Worm (Caenorhabditis elegans) whole organism, L1 larva: Measurements from ENCODE around the gene arrd-25.

Experiments
- C34B4.2 ChIP-seq: sonication (generic microtip); optimal IDR thresholded peaks from 2 replicates; lab custom pipeline; 2017; ENCODE audit warnings: mild to moderate bottlenecking, missing genetic modification characterization, missing compliant biosample characterization
- F16B12.6 ChIP-seq: fragments of 150-350 bp; optimal IDR thresholded peaks from 2 replicates; lab custom pipeline; 2014; ENCODE audit warnings: missing biosample characterization, missing genetic modification characterization
- aha-1 ChIP-seq: fragments of 150-350 bp; optimal IDR thresholded peaks from 2 replicates; lab custom pipeline; 2014; ENCODE audit warnings: missing biosample characterization, missing genetic modification characterization
- blmp-1 ChIP-seq: fragments of 150-350 bp; optimal IDR thresholded peaks from 2 replicates; lab custom pipeline; 2014; ENCODE audit warnings: missing biosample characterization, missing genetic modification characterization
- ceh-63 ChIP-seq: fragments of 200-800 bp; sonication (Bioruptor generic); optimal IDR thresholded peaks from 2 replicates; lab custom pipeline; 2018; ENCODE audit warnings: mild to moderate bottlenecking, missing genetic modification characterization, missing compliant biosample characterization
- ceh-82 ChIP-seq, 3 experiments: fragments of 150-350 bp in 1 of 3; sonication (generic microtip) in 2 of 3; optimal IDR thresholded peaks; 2 replicates each; lab custom pipeline; 2014 to 2017; ENCODE audit warnings: missing biosample characterization in 3 of 3, missing genetic modification characterization in 3 of 3
- dpl-1 ChIP-seq, 3 experiments: fragments of 150-350 bp in 2 of 3; sonication (generic microtip) in 1 of 3; optimal IDR thresholded peaks; 2 replicates each; lab custom pipeline; 2014 to 2017; ENCODE audit warnings: missing biosample characterization in 3 of 3, missing genetic modification characterization in 3 of 3, missing genetic modification reagents in 3 of 3
- dsc-1 ChIP-seq: sonication (generic microtip); optimal IDR thresholded peaks from 2 replicates; lab custom pipeline; 2016; ENCODE audit warnings: mild to moderate bottlenecking, missing genetic modification characterization, missing compliant biosample characterization
- efl-1 ChIP-seq, 4 experiments: fragments of 150-350 bp; optimal IDR thresholded peaks in 3 of 4; peaks in 1 of 4; 1 replicate in 1 of 4; 2 replicates in 3 of 4; lab custom pipeline; 2014; ENCODE audit warnings: missing biosample characterization in 2 of 4, missing genetic modification characterization in 2 of 4, missing genetic modification reagents in 2 of 4
- efl-3 ChIP-seq: fragments of 200-800 bp; sonication (Bioruptor generic); optimal IDR thresholded peaks from 2 replicates; lab custom pipeline; 2018; ENCODE audit warnings: mild to moderate bottlenecking, missing genetic modification characterization, missing compliant biosample characterization
- egl-13 ChIP-seq: sonication (generic microtip); optimal IDR thresholded peaks from 2 replicates; lab custom pipeline; 2016; ENCODE audit warnings: missing genotype, missing genetic modification reagents, missing genetic modification characterization, missing compliant biosample characterization
- egl-27 ChIP-seq, 2 experiments: fragments of 150-350 bp in 1 of 2; sonication (generic microtip); optimal IDR thresholded peaks; 3 replicates each; lab custom pipeline; 2017 to 2018; ENCODE audit warnings: missing biosample characterization in 2 of 2, missing genetic modification characterization in 2 of 2, missing genetic modification reagents in 2 of 2
- fkh-10 ChIP-seq: sonication (generic microtip); optimal IDR thresholded peaks from 2 replicates; lab custom pipeline; 2017; ENCODE audit warnings: missing biosample characterization, missing genetic modification reagents, missing genetic modification characterization
- fkh-8 ChIP-seq: sonication (generic microtip); optimal IDR thresholded peaks from 2 replicates; lab custom pipeline; 2016; ENCODE audit warnings: mild to moderate bottlenecking, missing genetic modification characterization, missing compliant biosample characterization
- fos-1 ChIP-seq: fragments of 150-350 bp; optimal IDR thresholded peaks from 2 replicates; lab custom pipeline; 2014; ENCODE audit warnings: missing biosample characterization, missing genetic modification characterization
- hlh-17 ChIP-seq: fragments of 200-800 bp; sonication (Bioruptor generic); optimal IDR thresholded peaks from 2 replicates; lab custom pipeline; 2018; ENCODE audit warnings: missing genetic modification characterization, mild to moderate bottlenecking, missing compliant biosample characterization, moderate library complexity, borderline replicate concordance
- hlh-4 ChIP-seq: sonication (generic microtip); optimal IDR thresholded peaks from 2 replicates; lab custom pipeline; 2016; ENCODE audit warnings: mild to moderate bottlenecking, missing genetic modification characterization, missing compliant biosample characterization
- jun-1 ChIP-seq: fragments of 150-350 bp; optimal IDR thresholded peaks from 2 replicates; lab custom pipeline; 2014; ENCODE audit warnings: missing biosample characterization, missing genetic modification reagents, missing genetic modification characterization
- lin-13 ChIP-seq: fragments of 150-350 bp; optimal IDR thresholded peaks from 2 replicates; lab custom pipeline; 2014; ENCODE audit warnings: missing biosample characterization, missing genetic modification reagents, missing genetic modification characterization
- lin-39 ChIP-seq: fragments of 150-350 bp; optimal IDR thresholded peaks from 2 replicates; lab custom pipeline; 2014; ENCODE audit warnings: missing biosample characterization, missing genetic modification reagents, missing genetic modification characterization
- lsy-2 ChIP-seq, 2 experiments: fragments of 150-350 bp; optimal IDR thresholded peaks; 2 replicates each; lab custom pipeline; 2014; ENCODE audit warnings: missing biosample characterization in 2 of 2, missing genetic modification characterization in 2 of 2
- mdl-1 ChIP-seq, 2 experiments: fragments of 150-350 bp; optimal IDR thresholded peaks; 2 replicates each; lab custom pipeline; 2014 to 2017; ENCODE audit warnings: missing biosample characterization in 2 of 2, missing genetic modification characterization in 2 of 2, inconsistent platforms in 1 of 2
- mef-2 ChIP-seq: fragments of 150-350 bp; optimal IDR thresholded peaks from 2 replicates; lab custom pipeline; 2014; ENCODE audit warnings: missing biosample characterization, missing genetic modification characterization
- nhr-11 ChIP-seq: fragments of 150-350 bp; optimal IDR thresholded peaks from 2 replicates; lab custom pipeline; 2014; ENCODE audit warnings: missing biosample characterization, missing genetic modification characterization
- nhr-19 ChIP-seq: fragments of 200-800 bp; sonication (Bioruptor generic); conservative IDR thresholded peaks from 2 replicates; pipeline ENCODE4 v1.3.6; 2022; ENCODE audit warnings: missing genetic modification characterization, missing compliant biosample characterization
- nhr-71 ChIP-seq: sonication (generic microtip); optimal IDR thresholded peaks from 2 replicates; lab custom pipeline; 2016; ENCODE audit warnings: mild to moderate bottlenecking, missing genetic modification characterization, moderate library complexity, missing compliant biosample characterization
- nhr-84 ChIP-seq: sonication (generic microtip); optimal IDR thresholded peaks from 2 replicates; lab custom pipeline; 2017; ENCODE audit warnings: missing biosample characterization, missing genetic modification characterization
- nhr-85 ChIP-seq: sonication (generic microtip); peaks from one replicate; lab custom pipeline; 2016; ENCODE audit warnings: missing genetic modification characterization, inconsistent platforms, missing compliant biosample characterization
- nhr-90 ChIP-seq: sonication (generic microtip); optimal IDR thresholded peaks from 2 replicates; lab custom pipeline; 2016; ENCODE audit warnings: mild to moderate bottlenecking, missing genetic modification characterization, missing compliant biosample characterization; ENCODE audit not compliant: poor library complexity
- pqm-1 ChIP-seq: sonication (generic microtip); optimal IDR thresholded peaks from 3 replicates; lab custom pipeline; 2017; ENCODE audit warnings: missing biosample characterization, missing genetic modification characterization
- rnt-1 ChIP-seq: sonication (generic microtip); optimal IDR thresholded peaks from 2 replicates; lab custom pipeline; 2016; ENCODE audit warnings: mild to moderate bottlenecking, missing genetic modification characterization, moderate library complexity, missing compliant biosample characterization
- skn-1 ChIP-seq: fragments of 150-350 bp; optimal IDR thresholded peaks from 2 replicates; lab custom pipeline; 2014; ENCODE audit warnings: missing biosample characterization, missing genetic modification characterization
- snpc-4 ChIP-seq: fragments of 150-350 bp; optimal IDR thresholded peaks from 2 replicates; lab custom pipeline; 2014; ENCODE audit warnings: missing biosample characterization, missing genetic modification characterization
- sox-4 ChIP-seq: sonication (generic microtip); optimal IDR thresholded peaks from 2 replicates; lab custom pipeline; 2016; ENCODE audit warnings: missing genetic modification characterization, missing compliant biosample characterization
- tbx-2 ChIP-seq: sonication (generic microtip); optimal IDR thresholded peaks from 2 replicates; lab custom pipeline; 2016; ENCODE audit warnings: missing genetic modification characterization, missing compliant biosample characterization
- tlp-1 ChIP-seq: fragments of 150-350 bp; optimal IDR thresholded peaks from 2 replicates; lab custom pipeline; 2014; ENCODE audit warnings: missing biosample characterization, missing genetic modification characterization
- unc-130 ChIP-seq: fragments of 150-350 bp; optimal IDR thresholded peaks from 2 replicates; lab custom pipeline; 2017; ENCODE audit warnings: missing biosample characterization, missing genetic modification characterization, inconsistent platforms
- unc-30 ChIP-seq: sonication (generic microtip); optimal IDR thresholded peaks from 2 replicates; lab custom pipeline; 2017; ENCODE audit warnings: missing biosample characterization, missing genetic modification characterization
- unc-98 ChIP-seq: fragments of 200-800 bp; sonication (Bioruptor generic); IDR thresholded peaks from 2 replicates; pipeline ENCODE4 v1.3.6; 2022; ENCODE audit warnings: missing genetic modification characterization, missing compliant biosample characterization
- ztf-11 ChIP-seq, 2 experiments: sonication (generic microtip); optimal IDR thresholded peaks; 2 replicates each; lab custom pipeline; 2016 to 2017; ENCODE audit warnings: missing genetic modification characterization in 2 of 2, missing biosample characterization in 1 of 2, missing compliant biosample characterization in 1 of 2

arrd-25 gene

DNA sequence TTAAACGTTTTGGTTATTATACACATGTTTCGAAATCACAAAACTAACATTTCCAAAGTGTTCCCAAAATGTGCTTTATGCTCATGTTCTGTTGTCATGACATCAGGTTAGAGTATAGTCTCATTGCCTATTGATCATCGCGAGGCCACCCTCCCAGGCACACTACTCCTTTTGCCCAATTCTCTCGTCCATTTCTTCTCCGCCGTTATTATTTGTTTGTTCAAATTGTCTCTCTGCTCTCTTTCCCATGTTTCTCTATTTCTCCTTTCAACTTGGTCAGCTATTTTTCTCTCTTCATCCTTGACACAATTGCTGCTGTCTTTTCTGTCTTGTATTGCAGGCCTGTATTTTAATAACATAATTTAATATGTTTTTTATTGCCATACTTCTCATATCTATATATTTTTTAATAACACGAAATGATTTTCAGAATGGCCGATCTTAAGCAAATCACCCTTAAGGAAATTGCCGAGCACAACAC is 32.1 kb upstream of the arrd-25 start, which contains the start of gene cytb-5.1 (continued):
- TF ChIP-seq dpl-1 (GFP tag; optimal IDR thresholded peaks at IDR 0.05; lab: Kevin White, UChicago): no peak
- TF ChIP-seq snpc-4 (tag; lab: Kevin White, UChicago): no peak
- no peak for TF ChIP-seq unc-98
- no peak for TF ChIP-seq hlh-17 (GFP tag; lab: Kevin White, UChicago)
- TF ChIP-seq dsc-1: no peak
- no peak for TF ChIP-seq C34B4.2 (tag; lab: Kevin White, UChicago)
- no peak for TF ChIP-seq lin-39 (tag; lab: Kevin White, UChicago)
- peak; percentile 39 for TF ChIP-seq fkh-8 (tag; lab: Kevin White, UChicago)
- peak in 1 of 2 experiments; percentile 5 for TF ChIP-seq mdl-1 (tag; optimal IDR thresholded peaks at IDR 0.05; lab: Kevin White, UChicago)
- no peak for TF ChIP-seq nhr-85 (tag; lab: Kevin White, UChicago)
- TF ChIP-seq lin-13 (GFP tag; lab: Kevin White, UChicago): no peak
- TF ChIP-seq egl-27 (tag; optimal IDR thresholded peaks at IDR 0.05; lab: Kevin White, UChicago): no peak
- TF ChIP-seq skn-1 (tag; lab: Kevin White, UChicago): peak; percentile 2
- TF ChIP-seq ztf-11 (tag; optimal IDR thresholded peaks at IDR 0.05; lab: Kevin White, UChicago): no peak
- TF ChIP-seq blmp-1 (tag; lab: Kevin White, UChicago): peak; percentile 45
- peak in 1 of 2 experiments; percentile 11 for TF ChIP-seq lsy-2 (tag; optimal IDR thresholded peaks at IDR 0.05; lab: Kevin White, UChicago)
- peak; percentile 44 for TF ChIP-seq jun-1 (tag; lab: Kevin White, UChicago)
- TF ChIP-seq fkh-10 (GFP tag; lab: Kevin White, UChicago): no peak
- peak; percentile 28 for TF ChIP-seq rnt-1 (tag; lab: Kevin White, UChicago)
- no peak for TF ChIP-seq aha-1 (tag; lab: Kevin White, UChicago)
- TF ChIP-seq unc-130: no peak
- no peak for TF ChIP-seq egl-13
- TF ChIP-seq tlp-1 (tag; lab: Kevin White, UChicago): no peak
- TF ChIP-seq ceh-63 (GFP tag; lab: Kevin White, UChicago): no peak
- TF ChIP-seq nhr-11 (tag; lab: Kevin White, UChicago): no peak
- TF ChIP-seq pqm-1 (tag; lab: Kevin White, UChicago): no peak
- peak in 1 of 2 experiments; percentile 8 for TF ChIP-seq efl-1 (optimal IDR thresholded peaks at IDR 0.05; lab: Kevin White, UChicago)
- peak in 1 of 2 experiments; percentile 7 for TF ChIP-seq efl-1 (GFP tag; optimal IDR thresholded peaks at IDR 0.05 in 1 of 2; lab: Kevin White, UChicago)
- TF ChIP-seq sox-4 (tag; lab: Kevin White, UChicago): no peak
- TF ChIP-seq mef-2 (tag; lab: Kevin White, UChicago): no peak
- TF ChIP-seq nhr-84: no peak
- no peak for TF ChIP-seq unc-30 (tag; lab: Kevin White, UChicago)
- TF ChIP-seq efl-3 (GFP tag; lab: Kevin White, UChicago): no peak
- TF ChIP-seq tbx-2 (tag; lab: Kevin White, UChicago): no peak
- peak in 2 of 3 experiments; percentile 21 to 46 for TF ChIP-seq ceh-82 (tag; optimal IDR thresholded peaks at IDR 0.05; lab: Kevin White, UChicago)
- TF ChIP-seq nhr-90: no peak
- TF ChIP-seq nhr-19: no peak
- peak; percentile 52 for TF ChIP-seq nhr-71
- TF ChIP-seq F16B12.6: no peak
- TF ChIP-seq fos-1 (tag; lab: Kevin White, UChicago): no peak
- TF ChIP-seq hlh-4 (tag; lab: Kevin White, UChicago): no peak
- TF ChIP-seq, all 84 proteins: peak for 21

DNA sequence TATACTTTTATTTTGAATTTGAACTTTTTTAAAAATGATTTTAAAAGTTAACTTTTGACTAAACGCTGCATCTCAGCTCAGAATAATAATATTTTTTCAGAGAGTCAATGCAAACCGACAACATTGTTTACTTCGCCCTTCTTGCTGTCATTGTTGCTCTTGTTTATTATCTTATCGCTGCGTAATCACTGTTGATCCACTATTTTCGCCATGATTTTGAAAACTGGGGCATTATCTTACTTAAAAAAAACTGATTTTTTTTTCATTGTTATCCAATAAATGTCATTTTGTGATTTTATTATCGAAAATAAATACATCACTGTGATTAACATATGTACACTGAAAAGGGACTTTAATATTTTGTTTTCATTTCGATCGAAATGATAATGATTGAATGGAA is 30.9 kb upstream of the arrd-25 start:
- TF ChIP-seq unc-130 (no peak), efl-1 (optimal IDR thresholded peaks at IDR 0.05; lab: Kevin White, UChicago) (no peak), efl-1 (GFP tag; optimal IDR thresholded peaks at IDR 0.05 in 1 of 2; lab: Kevin White, UChicago) (peak in 1 of 2 experiments; percentile 9)
